Worm (Caenorhabditis elegans): ENCODE measurements around the gene Y9C9A.13.

- TF ChIP-seq nhr-12 (tag; optimal IDR thresholded peaks at IDR 0.05): no peak
- no peak for TF ChIP-seq nhr-237 (tag; optimal IDR thresholded peaks at IDR 0.05)
- no peak for TF ChIP-seq mab-5 (tag; optimal IDR thresholded peaks at IDR 0.05)
- TF ChIP-seq lin-13 (tag; optimal IDR thresholded peaks at IDR 0.05): no peak
- TF ChIP-seq blmp-1 (tag; optimal IDR thresholded peaks at IDR 0.05): no peak
- TF ChIP-seq pha-4 (tag; optimal IDR thresholded peaks at IDR 0.05): no peak
- no peak for TF ChIP-seq unc-62 (GFP tag; optimal IDR thresholded peaks at IDR 0.05)
- TF ChIP-seq ham-2 (GFP tag; optimal IDR thresholded peaks at IDR 0.05): no peak
- no peak for TF ChIP-seq drap-1 (GFP tag; optimal IDR thresholded peaks at IDR 0.05)
- TF ChIP-seq ztf-11 (tag; optimal IDR thresholded peaks at IDR 0.05): no peak
- no peak for TF ChIP-seq elt-1 (tag; optimal IDR thresholded peaks at IDR 0.05; ENCODE audit: borderline replicate concordance, insufficient read depth)
These were observed 22.8 kb upstream of the Y9C9A.13 start, which contains the start of gene str-162 for ce11 chrIV:4992089-4992488.
